Fruit fly (Drosophila melanogaster): ENCODE measurements around the gene CG6621.

CG6621 gene

dm6 chr3R:10852232-10852774 lies 41.0 kb downstream of the CG6621 start, which contains the start of gene CG4565 (continued):
- TF ChIP-seq Doc3 (GFP tag; IDR thresholded peaks at IDR 0.05; ENCODE audit: partially characterized antibody) = no peak; the same call in 2 of the 3 replicates
- TF ChIP-seq CG12391 (tag; optimal IDR thresholded peaks at IDR 0.05) = no peak
- no peak for TF ChIP-seq CG10565 (GFP tag; optimal IDR thresholded peaks at IDR 0.05)
- TF ChIP-seq CG6765 (GFP tag; optimal IDR thresholded peaks at IDR 0.05) = peak; percentile 25
- peak; percentile 54 for TF ChIP-seq ftz-f1 (GFP tag; optimal IDR thresholded peaks at IDR 0.05)
- TF ChIP-seq CG12155 (GFP tag; optimal IDR thresholded peaks at IDR 0.05) = no peak
- TF ChIP-seq CG42726 (GFP tag; IDR thresholded peaks at IDR 0.05; ENCODE audit: partially characterized antibody) = 0 out of 2 replicates have a peak, but pooled peaks have one; percentile 29
- peak; percentile 43 for TF ChIP-seq Ets97D (GFP tag; optimal IDR thresholded peaks at IDR 0.05)
- TF ChIP-seq phol (tag; optimal IDR thresholded peaks at IDR 0.05) = peak; percentile 29
- TF ChIP-seq Sox100B (GFP tag; optimal IDR thresholded peaks at IDR 0.05) = no peak
- TF ChIP-seq Adf1 (GFP tag; IDR thresholded peaks at IDR 0.05) = no peak
- TF ChIP-seq Pdp1 (GFP tag; optimal IDR thresholded peaks at IDR 0.05) = peak in 1 of 2 experiments; percentile 82
- peak; percentile 64 for TF ChIP-seq CG34376 (GFP tag; optimal IDR thresholded peaks at IDR 0.05)
- no peak for TF ChIP-seq CG43689 (GFP tag; IDR thresholded peaks at IDR 0.05)
- peak; percentile 10 for TF ChIP-seq CoRest (tag; optimal IDR thresholded peaks at IDR 0.05)
- no peak for TF ChIP-seq CG4707 (GFP tag; optimal IDR thresholded peaks at IDR 0.05)
- TF ChIP-seq HLH54F (GFP tag; optimal IDR thresholded peaks at IDR 0.05) = no peak
- TF ChIP-seq CG5245 (GFP tag; optimal IDR thresholded peaks at IDR 0.05) = no peak
- peak; percentile 62 for TF ChIP-seq E2f2 (GFP tag; IDR thresholded peaks at IDR 0.05)
- peak; percentile 17 for TF ChIP-seq gcm (GFP tag; optimal IDR thresholded peaks at IDR 0.05)
- TF ChIP-seq nmo (GFP tag; optimal IDR thresholded peaks at IDR 0.05) = peak; percentile 0
- no peak for TF ChIP-seq Poxn (GFP tag; IDR thresholded peaks at IDR 0.05)
- no peak for TF ChIP-seq CG10366 (GFP tag; IDR thresholded peaks at IDR 0.05)
- TF ChIP-seq mam (GFP tag; optimal IDR thresholded peaks at IDR 0.05) = no peak
- no peak for TF ChIP-seq sima (GFP tag; optimal IDR thresholded peaks at IDR 0.05)
- TF ChIP-seq CG1024 (GFP tag; IDR thresholded peaks at IDR 0.05) = no peak
- no peak for TF ChIP-seq gro (GFP tag; optimal IDR thresholded peaks at IDR 0.05)
- TF ChIP-seq maf-S (GFP tag; optimal IDR thresholded peaks at IDR 0.05) = no peak
- TF ChIP-seq CG7963 (GFP tag; IDR thresholded peaks at IDR 0.05; ENCODE audit: partially characterized antibody) = no peak
- TF ChIP-seq chm (GFP tag; IDR thresholded peaks at IDR 0.05) = peak; percentile 53; the same call in 1 of the 2 replicates
- peak; percentile 41; the same call in 1 of the 2 replicates for TF ChIP-seq tna (GFP tag; IDR thresholded peaks at IDR 0.05; ENCODE audit: partially characterized antibody)
- no peak for TF ChIP-seq unpg (GFP tag; optimal IDR thresholded peaks at IDR 0.05)
- no peak for TF ChIP-seq dm (GFP tag; optimal IDR thresholded peaks at IDR 0.05)
- TF ChIP-seq bbx (GFP tag; IDR thresholded peaks at IDR 0.05; ENCODE audit: partially characterized antibody) = peak; percentile 53
- no peak for TF ChIP-seq HHEX (GFP tag; optimal IDR thresholded peaks at IDR 0.05)
- TF ChIP-seq CG31224 (GFP tag; IDR thresholded peaks at IDR 0.05) = peak; percentile 99
- TF ChIP-seq stwl (tag; optimal IDR thresholded peaks at IDR 0.05) = peak; percentile 76
- TF ChIP-seq Dll (GFP tag; IDR thresholded peaks at IDR 0.05; ENCODE audit: partially characterized antibody) = peak; percentile 61
- TF ChIP-seq dati (GFP tag; IDR thresholded peaks at IDR 0.05) = no peak
- TF ChIP-seq Atf6 (GFP tag; IDR thresholded peaks at IDR 0.05) = peak; percentile 33; the same call in 1 of the 2 replicates
- TF ChIP-seq trem (tag; optimal IDR thresholded peaks at IDR 0.05) = peak; percentile 48
- TF ChIP-seq Dbx (GFP tag; IDR thresholded peaks at IDR 0.05) = no peak
- TF ChIP-seq kay (GFP tag; optimal IDR thresholded peaks at IDR 0.05) = no peak
- TF ChIP-seq her (GFP tag; optimal IDR thresholded peaks at IDR 0.05) = peak; percentile 18
- peak; percentile 1 for TF ChIP-seq CrebB (tag; optimal IDR thresholded peaks at IDR 0.05)
- TF ChIP-seq CG4328 (GFP tag; optimal IDR thresholded peaks at IDR 0.05) = peak; percentile 28
- TF ChIP-seq gce (GFP tag; IDR thresholded peaks at IDR 0.05) = no peak
- TF ChIP-seq chinmo (GFP tag; IDR thresholded peaks at IDR 0.05; ENCODE audit: partially characterized antibody) = 0 out of 4 replicates have a peak, but pooled peaks have one; percentile 54
- TF ChIP-seq Hr3 (GFP tag; optimal IDR thresholded peaks at IDR 0.05) = no peak
- no peak for TF ChIP-seq Sry-β (GFP tag; optimal IDR thresholded peaks at IDR 0.05)
